Fruit fly (Drosophila melanogaster) S2 (cell line): ENCODE data around the gene CG15399.

Experiments used
- CG8478 ChIP-seq: fragments of >200 bp; optimal IDR thresholded peaks from 2 replicates; lab custom pipeline; 2018
- CTCF ChIP-seq, 2 experiments: fragments of >200 bp; optimal IDR thresholded peaks; 2 replicates each; lab custom pipeline; 2018

DNA sequence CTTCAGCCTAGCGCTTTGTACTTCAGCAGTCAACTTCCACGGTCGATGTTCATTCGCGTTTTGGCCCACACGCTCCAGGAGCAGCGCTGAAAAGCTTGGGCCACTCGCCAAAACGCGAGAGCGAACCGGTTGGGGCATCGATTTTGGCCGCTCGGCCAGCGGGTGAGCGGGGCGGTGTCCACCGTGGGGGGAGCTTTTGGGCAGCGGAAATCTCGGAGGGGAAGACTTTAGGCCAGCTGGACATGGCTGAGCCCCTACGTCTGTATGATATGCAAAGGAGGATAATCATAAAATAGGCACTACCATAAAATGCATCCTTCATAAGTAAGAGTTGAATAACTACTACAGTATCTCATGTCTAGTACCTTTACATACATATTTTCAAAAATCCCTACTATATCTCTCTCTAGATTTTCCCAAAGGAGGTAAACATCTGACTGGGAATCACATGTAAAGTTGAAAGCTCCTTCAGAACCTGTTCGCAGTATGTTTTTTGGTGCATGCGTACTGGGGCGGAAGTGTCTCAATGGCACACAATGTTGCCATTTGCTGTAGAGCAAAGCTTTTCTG is 28.4 kb upstream of the CG15399 start, which contains the start of gene Syt1:
- TF ChIP-seq CG8478 (lab: Kevin White, UChicago) (no peak), CTCF (optimal IDR thresholded peaks at IDR 0.05; lab: Kevin White, UChicago) (no peak)
